Worm (Caenorhabditis elegans) whole organism, L1 larva: Measurements from ENCODE around the gene C39B5.2.
A peak's percentile ranks its signal among the peaks of the same experiment; 100 is the strongest.

Source experiments
- C34B4.2 ChIP-seq: sonication (generic microtip); optimal IDR thresholded peaks from 2 replicates; lab custom pipeline; 2017; ENCODE audit warnings: mild to moderate bottlenecking, missing genetic modification characterization, missing compliant biosample characterization
- Y116A8C.19 ChIP-seq: sonication (generic microtip); optimal IDR thresholded peaks from 2 replicates; lab custom pipeline; 2016; ENCODE audit warnings: missing compliant biosample characterization, missing genetic modification characterization, borderline replicate concordance
- aha-1 ChIP-seq: fragments of 150-350 bp; optimal IDR thresholded peaks from 2 replicates; lab custom pipeline; 2014; ENCODE audit warnings: missing biosample characterization, missing genetic modification characterization
- alr-1 ChIP-seq: fragments of 200-800 bp; sonication (Bioruptor generic); optimal IDR thresholded peaks from 2 replicates; lab custom pipeline; 2018; ENCODE audit warnings: borderline replicate concordance, mild to moderate bottlenecking, missing genetic modification characterization, missing compliant biosample characterization
- aly-2 ChIP-seq: fragments of 150-350 bp; optimal IDR thresholded peaks from 2 replicates; lab custom pipeline; 2014; ENCODE audit warnings: missing biosample characterization, missing genetic modification characterization
- ceh-8 ChIP-seq: fragments of 200-800 bp; sonication (Bioruptor generic); optimal IDR thresholded peaks from 2 replicates; lab custom pipeline; 2018; ENCODE audit warnings: mild to moderate bottlenecking, missing genetic modification characterization, moderate library complexity, missing compliant biosample characterization
- ces-1 ChIP-seq: fragments of 150-350 bp; optimal IDR thresholded peaks from 2 replicates; lab custom pipeline; 2014; ENCODE audit warnings: missing biosample characterization, missing genetic modification reagents, missing genetic modification characterization
- dsc-1 ChIP-seq: sonication (generic microtip); optimal IDR thresholded peaks from 2 replicates; lab custom pipeline; 2016; ENCODE audit warnings: mild to moderate bottlenecking, missing genetic modification characterization, missing compliant biosample characterization
- efl-1 ChIP-seq, 4 experiments: fragments of 150-350 bp; optimal IDR thresholded peaks in 3 of 4; peaks in 1 of 4; 1 replicate in 1 of 4; 2 replicates in 3 of 4; lab custom pipeline; 2014; ENCODE audit warnings: missing biosample characterization in 2 of 4, missing genetic modification characterization in 2 of 4, missing genetic modification reagents in 2 of 4
- egl-13 ChIP-seq: sonication (generic microtip); optimal IDR thresholded peaks from 2 replicates; lab custom pipeline; 2016; ENCODE audit warnings: missing genotype, missing genetic modification reagents, missing genetic modification characterization, missing compliant biosample characterization
- elt-2 ChIP-seq: sonication (generic microtip); optimal IDR thresholded peaks from 2 replicates; lab custom pipeline; 2016; ENCODE audit warnings: missing genetic modification characterization, mild to moderate bottlenecking, inconsistent platforms, missing compliant biosample characterization, missing genetic modification reagents
- elt-3 ChIP-seq, 6 experiments: fragments of 150-350 bp in 1 of 6; sonication (generic microtip); optimal IDR thresholded peaks; 2 replicates each; lab custom pipeline; 2017 to 2018; ENCODE audit warnings: missing biosample characterization in 6 of 6, missing genetic modification characterization in 6 of 6, inconsistent platforms in 1 of 6
- fkh-4 ChIP-seq: sonication (generic microtip); optimal IDR thresholded peaks from 2 replicates; lab custom pipeline; 2016; ENCODE audit warnings: missing compliant biosample characterization, missing genetic modification characterization, borderline replicate concordance
- hlh-17 ChIP-seq: fragments of 200-800 bp; sonication (Bioruptor generic); optimal IDR thresholded peaks from 2 replicates; lab custom pipeline; 2018; ENCODE audit warnings: missing genetic modification characterization, mild to moderate bottlenecking, missing compliant biosample characterization, moderate library complexity, borderline replicate concordance
- hlh-4 ChIP-seq: sonication (generic microtip); optimal IDR thresholded peaks from 2 replicates; lab custom pipeline; 2016; ENCODE audit warnings: mild to moderate bottlenecking, missing genetic modification characterization, missing compliant biosample characterization
- jun-1 ChIP-seq: fragments of 150-350 bp; optimal IDR thresholded peaks from 2 replicates; lab custom pipeline; 2014; ENCODE audit warnings: missing biosample characterization, missing genetic modification reagents, missing genetic modification characterization
- lin-14 ChIP-seq: fragments of 200-800 bp; sonication (Bioruptor generic); optimal IDR thresholded peaks from 2 replicates; lab custom pipeline; 2018; ENCODE audit warnings: mild to moderate bottlenecking, missing genetic modification characterization, moderate library complexity, missing compliant biosample characterization
- lin-35 ChIP-seq, 2 experiments: fragments of 150-350 bp; optimal IDR thresholded peaks; 2 replicates each; lab custom pipeline; 2014; ENCODE audit warnings: missing biosample characterization in 2 of 2, missing genetic modification characterization in 2 of 2, missing genetic modification reagents in 2 of 2
- lin-39 ChIP-seq: fragments of 150-350 bp; optimal IDR thresholded peaks from 2 replicates; lab custom pipeline; 2014; ENCODE audit warnings: missing biosample characterization, missing genetic modification reagents, missing genetic modification characterization
- lir-3 ChIP-seq: sonication (generic microtip); optimal IDR thresholded peaks from 2 replicates; lab custom pipeline; 2016; ENCODE audit warnings: mild to moderate bottlenecking, missing genetic modification characterization, moderate library complexity, missing compliant biosample characterization; ENCODE audit not compliant: poor library complexity
- nhr-11 ChIP-seq: fragments of 150-350 bp; optimal IDR thresholded peaks from 2 replicates; lab custom pipeline; 2014; ENCODE audit warnings: missing biosample characterization, missing genetic modification characterization
- nhr-19 ChIP-seq: fragments of 200-800 bp; sonication (Bioruptor generic); conservative IDR thresholded peaks from 2 replicates; pipeline ENCODE4 v1.3.6; 2022; ENCODE audit warnings: missing genetic modification characterization, missing compliant biosample characterization
- nhr-20 ChIP-seq: sonication (generic microtip); optimal IDR thresholded peaks from 2 replicates; lab custom pipeline; 2016; ENCODE audit warnings: mild to moderate bottlenecking, missing genetic modification characterization, missing compliant biosample characterization
- nhr-76 ChIP-seq: sonication (generic microtip); optimal IDR thresholded peaks from 2 replicates; lab custom pipeline; 2017; ENCODE audit warnings: missing biosample characterization, missing genetic modification characterization
- nhr-85 ChIP-seq: sonication (generic microtip); peaks from one replicate; lab custom pipeline; 2016; ENCODE audit warnings: missing genetic modification characterization, inconsistent platforms, missing compliant biosample characterization
- nhr-90 ChIP-seq: sonication (generic microtip); optimal IDR thresholded peaks from 2 replicates; lab custom pipeline; 2016; ENCODE audit warnings: mild to moderate bottlenecking, missing genetic modification characterization, missing compliant biosample characterization; ENCODE audit not compliant: poor library complexity
- pag-3 ChIP-seq: sonication (generic microtip); optimal IDR thresholded peaks from 2 replicates; lab custom pipeline; 2017; ENCODE audit warnings: missing genetic modification characterization, mild to moderate bottlenecking, missing compliant biosample characterization, antibody characterized with exemption, borderline replicate concordance; ENCODE audit not compliant: insufficient read depth
- pqm-1 ChIP-seq: sonication (generic microtip); optimal IDR thresholded peaks from 3 replicates; lab custom pipeline; 2017; ENCODE audit warnings: missing biosample characterization, missing genetic modification characterization
- tbx-2 ChIP-seq: sonication (generic microtip); optimal IDR thresholded peaks from 2 replicates; lab custom pipeline; 2016; ENCODE audit warnings: missing genetic modification characterization, missing compliant biosample characterization
- tlp-1 ChIP-seq: fragments of 150-350 bp; optimal IDR thresholded peaks from 2 replicates; lab custom pipeline; 2014; ENCODE audit warnings: missing biosample characterization, missing genetic modification characterization
- unc-130 ChIP-seq: fragments of 150-350 bp; optimal IDR thresholded peaks from 2 replicates; lab custom pipeline; 2017; ENCODE audit warnings: missing biosample characterization, missing genetic modification characterization, inconsistent platforms
- unc-86 ChIP-seq: sonication (generic microtip); optimal IDR thresholded peaks from 2 replicates; lab custom pipeline; 2016; ENCODE audit warnings: missing genetic modification characterization, missing compliant biosample characterization
- xbp-1 ChIP-seq: sonication (generic microtip); optimal IDR thresholded peaks from 2 replicates; lab custom pipeline; 2016; ENCODE audit warnings: missing genetic modification characterization, missing compliant biosample characterization
- zip-4 ChIP-seq: fragments of 200-800 bp; sonication (Bioruptor generic); optimal IDR thresholded peaks from 2 replicates; lab custom pipeline; 2018; ENCODE audit warnings: mild to moderate bottlenecking, missing genetic modification characterization, moderate library complexity, missing compliant biosample characterization
- ztf-11 ChIP-seq, 2 experiments: sonication (generic microtip); optimal IDR thresholded peaks; 2 replicates each; lab custom pipeline; 2016 to 2017; ENCODE audit warnings: missing genetic modification characterization in 2 of 2, missing biosample characterization in 1 of 2, missing compliant biosample characterization in 1 of 2
- ztf-4 ChIP-seq: fragments of 150-350 bp; optimal IDR thresholded peaks from 2 replicates; lab custom pipeline; 2014; ENCODE audit warnings: missing biosample characterization, missing genetic modification characterization

The C39B5.2 gene

DNA sequence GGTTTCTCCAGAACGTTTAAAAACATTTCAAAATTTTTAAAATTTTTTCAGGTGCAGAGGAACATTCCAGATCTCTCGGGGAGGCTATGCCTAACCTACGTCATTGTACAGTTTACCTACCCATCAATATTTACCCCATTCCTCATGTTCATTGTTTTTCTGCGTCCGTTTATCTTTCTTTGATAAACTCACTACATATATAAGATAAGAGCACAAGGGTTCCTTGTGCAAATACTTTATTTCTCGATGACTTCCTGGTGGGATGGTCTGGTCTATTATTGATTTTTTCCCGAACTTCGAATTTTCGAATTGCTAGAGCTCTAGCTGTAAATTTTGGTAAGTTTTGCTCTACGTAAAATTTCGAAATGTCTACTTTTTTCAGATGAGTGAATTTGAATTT is 1.3 kb upstream of the C39B5.2 start:
- no peak for TF ChIP-seq efl-1 (optimal IDR thresholded peaks at IDR 0.05; lab: Kevin White, UChicago)
- peak in 1 of 2 experiments; percentile 75 for TF ChIP-seq efl-1 (GFP tag; optimal IDR thresholded peaks at IDR 0.05 in 1 of 2; lab: Kevin White, UChicago)
- TF ChIP-seq ces-1: no peak

DNA sequence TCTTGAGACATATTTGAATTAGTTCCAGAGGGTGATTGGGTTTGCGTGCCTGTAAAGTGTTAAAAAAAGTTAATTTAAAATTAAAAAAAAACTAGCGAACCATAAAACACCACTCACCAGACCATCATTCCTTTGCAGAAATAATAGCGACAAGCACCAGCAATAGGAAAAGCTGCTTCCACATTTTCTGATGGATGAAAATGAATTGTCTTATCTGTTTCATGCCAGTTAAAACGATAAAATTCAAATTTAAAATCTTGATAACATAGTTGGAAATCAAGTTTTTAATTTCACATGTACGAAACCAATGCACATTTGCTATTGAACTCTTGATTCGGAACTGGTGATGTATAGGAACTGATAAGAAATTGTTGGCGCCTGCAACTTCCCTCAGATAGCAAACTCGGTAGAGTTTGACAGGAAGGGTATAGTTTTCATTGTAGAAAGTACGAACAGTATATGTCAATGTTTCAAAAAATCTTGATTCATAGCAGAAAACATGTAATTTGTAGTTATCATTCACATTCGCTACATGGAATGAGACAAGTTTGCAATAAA is 5.0 kb downstream of the C39B5.2 start, which contains the start of gene C39B5.10:
Gene C39B5.10 (minus strand): TSS at position 51 of the 558 bp plus-strand sequence.
- TF ChIP-seq hlh-4 (tag; lab: Kevin White, UChicago) (no peak), pqm-1 (tag; lab: Kevin White, UChicago) (peak; percentile 72), elt-2 (peak; percentile 91), tlp-1 (peak; percentile 12), jun-1 (peak; percentile 7), nhr-19 (GFP tag; lab: Robert Waterston, UW) (no peak)

- TF ChIP-seq nhr-20 (no peak), pqm-1 (tag; lab: Kevin White, UChicago) (no peak), pag-3 (no peak), tlp-1 (no peak), elt-3 (tag; optimal IDR thresholded peaks at IDR 0.05; lab: Kevin White, UChicago) (no peak), nhr-76 (no peak), Y116A8C.19 (tag; lab: Kevin White, UChicago) (no peak), nhr-90 (tag; lab: Kevin White, UChicago) (no peak), nhr-11 (tag; lab: Kevin White, UChicago) (no peak)
Observed at ce11 chrIII:2240471-2240870, 5.8 kb downstream of the C39B5.2 start, which contains the start of gene srz-56. Gene srz-56 (plus strand): TSS chrIII:2240771.

DNA sequence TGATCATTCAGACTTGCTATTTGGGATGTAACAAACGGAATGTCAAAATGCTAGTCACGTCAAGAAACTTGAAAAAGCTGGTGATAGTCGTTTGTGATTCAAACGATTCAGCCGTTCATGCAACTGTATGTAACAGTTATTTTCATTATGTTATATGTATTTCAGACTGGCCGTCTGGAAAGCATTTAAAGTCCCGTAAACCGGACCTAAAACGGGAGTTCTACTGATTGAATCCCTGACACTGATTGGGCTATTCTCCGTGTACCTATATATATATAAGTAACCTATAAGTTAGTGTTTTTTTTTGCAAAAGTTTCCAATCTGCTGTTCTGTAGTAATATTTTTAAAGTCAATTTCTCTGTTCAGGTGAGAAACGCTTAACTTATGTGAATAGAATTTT is 8.9 kb downstream of the C39B5.2 start:
- TF ChIP-seq C34B4.2 (tag; lab: Kevin White, UChicago): no peak

DNA sequence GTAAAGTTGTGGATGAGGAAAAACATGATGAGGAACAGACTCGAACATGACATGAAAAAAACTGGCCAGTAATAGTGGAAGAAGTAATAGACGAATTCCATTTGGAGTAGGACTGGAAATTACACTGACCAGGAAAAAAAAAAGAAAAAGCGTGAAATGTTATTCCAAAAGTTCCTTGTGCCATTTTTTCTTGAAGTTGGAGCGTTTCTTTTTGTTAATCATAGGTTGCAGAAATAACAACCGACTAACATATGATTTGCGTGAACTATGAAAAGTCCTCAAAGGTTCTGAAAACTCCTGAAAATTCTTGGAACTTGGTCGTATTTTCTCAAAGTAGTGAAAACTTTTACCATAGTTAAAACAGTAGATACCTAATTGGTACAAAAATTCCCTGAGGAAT is 11.0 kb downstream of the C39B5.2 start, which contains the start of gene srd-67:
Gene srd-67 (minus strand): TSS at position 101 of the 400 bp plus-strand sequence.
- no peak for TF ChIP-seq unc-86 (tag; lab: Kevin White, UChicago)
- no peak for TF ChIP-seq elt-2
- TF ChIP-seq lin-14 (GFP tag; lab: Kevin White, UChicago): no peak
- TF ChIP-seq aha-1 (tag; lab: Kevin White, UChicago): no peak
- no peak for TF ChIP-seq hlh-4 (tag; lab: Kevin White, UChicago)
- TF ChIP-seq C34B4.2 (tag; lab: Kevin White, UChicago): no peak
- TF ChIP-seq xbp-1 (tag; lab: Kevin White, UChicago): no peak
- no peak for TF ChIP-seq lin-39 (tag; lab: Kevin White, UChicago)
- no peak for TF ChIP-seq ztf-4 (tag; lab: Kevin White, UChicago)
- TF ChIP-seq alr-1 (tag; lab: Kevin White, UChicago): no peak
- no peak for TF ChIP-seq zip-4 (GFP tag; lab: Kevin White, UChicago)
- no peak for TF ChIP-seq hlh-17 (GFP tag; lab: Kevin White, UChicago)

ce11 chrIII:2251348-2251747 is 16.7 kb downstream of the C39B5.2 start, which contains the start of gene fbxa-7:
Gene fbxa-7 (minus strand): TSS chrIII:2251448.
- TF ChIP-seq lir-3 (tag; lab: Kevin White, UChicago) (no peak), unc-130 (tag; lab: Kevin White, UChicago) (no peak), lin-35 (GFP tag; optimal IDR thresholded peaks at IDR 0.05; lab: Kevin White, UChicago) (no peak), egl-13 (tag; lab: Kevin White, UChicago) (no peak), aly-2 (tag; lab: Kevin White, UChicago) (no peak), pag-3 (no peak), fkh-4 (tag; lab: Kevin White, UChicago) (no peak), xbp-1 (tag; lab: Kevin White, UChicago) (no peak), dsc-1 (tag; lab: Kevin White, UChicago) (no peak), nhr-85 (tag; lab: Kevin White, UChicago) (no peak), ztf-11 (tag; optimal IDR thresholded peaks at IDR 0.05; lab: Kevin White, UChicago) (no peak), nhr-19 (GFP tag; lab: Robert Waterston, UW) (no peak), ceh-8 (GFP tag; lab: Kevin White, UChicago) (no peak), tbx-2 (tag; lab: Kevin White, UChicago) (no peak)
